Fruit fly (Drosophila melanogaster): ENCODE results near the gene Shawl.

Shawl gene

dm6 chr2L:9430992-9431602 is 16.1 kb upstream of the Shawl start, which contains the start of the genes FucTB and scat (continued):
- TF ChIP-seq pzg (GFP tag; optimal IDR thresholded peaks at IDR 0.05): peak; percentile 22
- TF ChIP-seq CG5245 (GFP tag; optimal IDR thresholded peaks at IDR 0.05): peak; percentile 79
- no peak for TF ChIP-seq Trl (optimal IDR thresholded peaks at IDR 0.05)
- peak; percentile 60 for TF ChIP-seq Trl (GFP tag; optimal IDR thresholded peaks at IDR 0.05)
- peak; percentile 67 for TF ChIP-seq Spps (tag; optimal IDR thresholded peaks at IDR 0.05)
- TF ChIP-seq luna (GFP tag; optimal IDR thresholded peaks at IDR 0.05): no peak
- TF ChIP-seq CG8478 (optimal IDR thresholded peaks at IDR 0.05): no peak
- peak; percentile 89 for TF ChIP-seq Dek (tag; optimal IDR thresholded peaks at IDR 0.05)
- peak; percentile 92 for TF ChIP-seq twi (tag; optimal IDR thresholded peaks at IDR 0.05)
- peak; percentile 87 for TF ChIP-seq stc (GFP tag; IDR thresholded peaks at IDR 0.05)
- TF ChIP-seq ranshi (GFP tag; IDR thresholded peaks at IDR 0.05): peak; percentile 87
- TF ChIP-seq ftz-f1 (GFP tag; optimal IDR thresholded peaks at IDR 0.05): peak; percentile 8
- peak; percentile 52 for TF ChIP-seq CG8359 (GFP tag; optimal IDR thresholded peaks at IDR 0.05; ENCODE audit: borderline replicate concordance)
- peak; percentile 76 for TF ChIP-seq kay (GFP tag; optimal IDR thresholded peaks at IDR 0.05)
- peak; percentile 91 for TF ChIP-seq CG9215 (GFP tag; IDR thresholded peaks at IDR 0.05)
- TF ChIP-seq CG2199 (GFP tag; IDR thresholded peaks at IDR 0.05): no peak
- TF ChIP-seq zfh2 (GFP tag; optimal IDR thresholded peaks at IDR 0.05): peak; percentile 72
- peak; percentile 94 for TF ChIP-seq CG18262 (tag; optimal IDR thresholded peaks at IDR 0.05)
- TF ChIP-seq hth (optimal IDR thresholded peaks at IDR 0.05): no peak
- TF ChIP-seq CG2116 (GFP tag; optimal IDR thresholded peaks at IDR 0.05): peak; percentile 59
- peak; percentile 84; the same call in 1 of the 2 replicates for TF ChIP-seq CG32767 (GFP tag; IDR thresholded peaks at IDR 0.05)
- TF ChIP-seq Side (GFP tag; optimal IDR thresholded peaks at IDR 0.05): peak; percentile 24
- TF ChIP-seq ci (GFP tag; IDR thresholded peaks at IDR 0.05): peak; percentile 85
- no peak for TF ChIP-seq da (GFP tag; optimal IDR thresholded peaks at IDR 0.05)
- peak; percentile 81 for TF ChIP-seq ara (GFP tag; IDR thresholded peaks at IDR 0.05)
- peak; percentile 14 for TF ChIP-seq CG16863 (GFP tag; optimal IDR thresholded peaks at IDR 0.05)
- TF ChIP-seq CG9876 (GFP tag; optimal IDR thresholded peaks at IDR 0.05): peak; percentile 59
- no peak for TF ChIP-seq btn (GFP tag; optimal IDR thresholded peaks at IDR 0.05)
- peak; percentile 78 for TF ChIP-seq CG15514 (GFP tag; optimal IDR thresholded peaks at IDR 0.05)
- peak; percentile 97 for TF ChIP-seq Ssrp (tag; optimal IDR thresholded peaks at IDR 0.05)
- TF ChIP-seq CG12942 (GFP tag; optimal IDR thresholded peaks at IDR 0.05): peak; percentile 93
- TF ChIP-seq Taf1 (GFP tag; IDR thresholded peaks at IDR 0.05): peak; percentile 70
- TF ChIP-seq Abd-B (GFP tag; optimal IDR thresholded peaks at IDR 0.05): peak; percentile 95
- TF ChIP-seq slbo (GFP tag; IDR thresholded peaks at IDR 0.05): peak; percentile 96
- peak; percentile 55; the same call in 1 of the 2 replicates for TF ChIP-seq bowl (GFP tag; IDR thresholded peaks at IDR 0.05)
- no peak for TF ChIP-seq Hr78 (GFP tag; optimal IDR thresholded peaks at IDR 0.05)
- peak; percentile 77 for TF ChIP-seq ro (GFP tag; IDR thresholded peaks at IDR 0.05)
- peak; percentile 41 for TF ChIP-seq YL-1 (GFP tag; optimal IDR thresholded peaks at IDR 0.05)
- TF ChIP-seq tup (GFP tag; optimal IDR thresholded peaks at IDR 0.05): peak; percentile 47
- peak; percentile 89 for TF ChIP-seq lab (GFP tag; optimal IDR thresholded peaks at IDR 0.05)
- no peak for TF ChIP-seq sd (tag; optimal IDR thresholded peaks at IDR 0.05)
- peak; percentile 72 for TF ChIP-seq pho (GFP tag; optimal IDR thresholded peaks at IDR 0.05)
- peak; percentile 6 for TF ChIP-seq Sry-δ (GFP tag; optimal IDR thresholded peaks at IDR 0.05)
- peak; percentile 18 for TF ChIP-seq emc (GFP tag; optimal IDR thresholded peaks at IDR 0.05)
- peak; percentile 41 for TF ChIP-seq ab (GFP tag; optimal IDR thresholded peaks at IDR 0.05)
- TF ChIP-seq aop (GFP tag; IDR thresholded peaks at IDR 0.05): 0 out of 2 replicates have a peak, but pooled peaks have one; percentile 27
- TF ChIP-seq chinmo (GFP tag; IDR thresholded peaks at IDR 0.05; ENCODE audit: partially characterized antibody): no peak
- TF ChIP-seq nau (GFP tag; optimal IDR thresholded peaks at IDR 0.05): no peak
- peak; percentile 62; the same call in 1 of the 2 replicates for TF ChIP-seq CG17612 (GFP tag; IDR thresholded peaks at IDR 0.05)
- peak; percentile 95 for TF ChIP-seq CG17829 (tag; optimal IDR thresholded peaks at IDR 0.05)
- peak; percentile 49; the same call in 1 of the 3 replicates for TF ChIP-seq vnd (GFP tag; IDR thresholded peaks at IDR 0.05; ENCODE audit: partially characterized antibody)
